Fruit fly (Drosophila melanogaster): ENCODE measurements around the gene CrzR.

DNA sequence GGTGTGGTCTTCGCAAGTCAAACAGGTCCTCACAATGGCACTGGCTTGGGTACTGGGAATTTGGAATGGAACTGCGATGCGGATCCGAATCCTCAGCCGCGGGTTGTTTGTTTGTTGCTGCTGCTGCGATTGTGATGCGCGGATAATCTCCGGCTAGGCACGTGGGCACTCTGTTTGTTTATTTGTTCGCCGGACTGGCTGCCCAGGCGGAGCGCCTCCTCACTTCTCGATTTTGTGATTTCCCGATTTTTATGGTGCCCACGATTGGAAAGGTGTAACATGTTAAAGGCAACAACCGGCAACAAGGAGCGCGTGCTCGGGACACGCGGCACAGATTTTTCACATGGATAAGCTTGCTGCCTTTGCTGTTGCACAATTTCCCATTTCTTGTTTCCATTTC lies 31.6 kb downstream of the CrzR start:
- TF ChIP-seq CTCF (optimal IDR thresholded peaks at IDR 0.05): no peak
- TF ChIP-seq CG8478 (optimal IDR thresholded peaks at IDR 0.05): no peak
